Worm (Caenorhabditis elegans) whole organism, late embryonic: ENCODE results near the gene M04D8.7.

Experiments
- C38D4.7 ChIP-seq: fragments of 200-800 bp; sonication (Bioruptor generic); optimal IDR thresholded peaks from 2 replicates; lab custom pipeline; 2018; ENCODE audit warnings: mild to moderate bottlenecking, missing genetic modification characterization, moderate library complexity, missing compliant biosample characterization
- F13H6.1 ChIP-seq: sonication (generic microtip); optimal IDR thresholded peaks from 2 replicates; lab custom pipeline; 2016; ENCODE audit warnings: missing genetic modification characterization, missing compliant biosample characterization
- K09A11.1 ChIP-seq: sonication (generic microtip); optimal IDR thresholded peaks from 2 replicates; lab custom pipeline; 2017; ENCODE audit warnings: antibody characterized with exemption, mild to moderate bottlenecking, missing genetic modification characterization, missing compliant biosample characterization; ENCODE audit not compliant: insufficient read depth
- T23F11.4 ChIP-seq: fragments of 200-800 bp; sonication (Bioruptor generic); optimal IDR thresholded peaks from 2 replicates; lab custom pipeline; 2018; ENCODE audit warnings: mild to moderate bottlenecking, missing genetic modification characterization, missing compliant biosample characterization
- ahr-1 ChIP-seq: sonication (generic microtip); optimal IDR thresholded peaks from 2 replicates; lab custom pipeline; 2016; ENCODE audit warnings: missing genetic modification characterization, missing compliant biosample characterization
- ceh-18 ChIP-seq: sonication (generic microtip); optimal IDR thresholded peaks from 2 replicates; lab custom pipeline; 2016; ENCODE audit warnings: missing genetic modification characterization, missing compliant biosample characterization
- ceh-19 ChIP-seq: fragments of 200-800 bp; sonication (Bioruptor generic); optimal IDR thresholded peaks from 2 replicates; lab custom pipeline; 2018; ENCODE audit warnings: mild to moderate bottlenecking, missing genetic modification characterization, missing compliant biosample characterization
- ceh-22 ChIP-seq: sonication (generic microtip); optimal IDR thresholded peaks from 2 replicates; lab custom pipeline; 2017; ENCODE audit warnings: missing biosample characterization, missing genetic modification characterization
- ceh-31 ChIP-seq: sonication (generic microtip); optimal IDR thresholded peaks from 2 replicates; lab custom pipeline; 2016; ENCODE audit warnings: missing genetic modification characterization, missing compliant biosample characterization
- ceh-34 ChIP-seq: sonication (generic microtip); optimal IDR thresholded peaks from 2 replicates; lab custom pipeline; 2016; ENCODE audit warnings: mild to moderate bottlenecking, missing genetic modification characterization, missing compliant biosample characterization
- ceh-45 ChIP-seq: fragments of 200-800 bp; sonication (Bioruptor generic); IDR thresholded peaks from 2 replicates; pipeline ENCODE4 v1.3.6; 2022; ENCODE audit warnings: missing genetic modification reagents, missing genetic modification characterization, missing compliant biosample characterization
- ceh-48 ChIP-seq: sonication (generic microtip); optimal IDR thresholded peaks from 2 replicates; lab custom pipeline; 2016; ENCODE audit warnings: missing genetic modification characterization, inconsistent platforms, missing compliant biosample characterization
- ceh-6 ChIP-seq: fragments of 200-800 bp; sonication (Bioruptor generic); optimal IDR thresholded peaks from 2 replicates; lab custom pipeline; 2018; ENCODE audit warnings: mild to moderate bottlenecking, missing genetic modification characterization, missing compliant biosample characterization
- ceh-9 ChIP-seq: sonication (generic microtip); optimal IDR thresholded peaks from 2 replicates; lab custom pipeline; 2016; ENCODE audit warnings: mild to moderate bottlenecking, missing genetic modification characterization, inconsistent platforms, missing compliant biosample characterization
- che-1 ChIP-seq: sonication (generic microtip); optimal IDR thresholded peaks from 2 replicates; lab custom pipeline; 2016; ENCODE audit warnings: mild to moderate bottlenecking, missing genetic modification characterization, missing compliant biosample characterization
- dmd-4 ChIP-seq: sonication (generic microtip); optimal IDR thresholded peaks from 2 replicates; lab custom pipeline; 2016; ENCODE audit warnings: borderline replicate concordance, missing genetic modification characterization, missing compliant biosample characterization
- elt-2 ChIP-seq: sonication (generic microtip); optimal IDR thresholded peaks from 2 replicates; lab custom pipeline; 2016; ENCODE audit warnings: missing genetic modification reagents, missing genetic modification characterization, missing compliant biosample characterization
- elt-4 ChIP-seq: sonication (generic microtip); optimal IDR thresholded peaks from 2 replicates; lab custom pipeline; 2016; ENCODE audit warnings: missing genetic modification characterization, missing compliant biosample characterization
- ets-4 ChIP-seq: sonication (generic microtip); optimal IDR thresholded peaks from 2 replicates; lab custom pipeline; 2016; ENCODE audit warnings: missing genetic modification characterization, missing compliant biosample characterization
- eyg-1 ChIP-seq: sonication (generic microtip); optimal IDR thresholded peaks from 2 replicates; lab custom pipeline; 2016; ENCODE audit warnings: missing genotype, missing genetic modification characterization, missing compliant biosample characterization
- fkh-10 ChIP-seq: fragments of 150-350 bp; optimal IDR thresholded peaks from 2 replicates; lab custom pipeline; 2014; ENCODE audit warnings: missing biosample characterization, missing genetic modification reagents, missing genetic modification characterization
- gmeb-2 ChIP-seq: sonication (generic microtip); optimal IDR thresholded peaks from 2 replicates; lab custom pipeline; 2016; ENCODE audit warnings: missing genetic modification characterization, inconsistent platforms, missing compliant biosample characterization
- hlh-13 ChIP-seq: fragments of 200-800 bp; sonication (Bioruptor generic); optimal IDR thresholded peaks from 2 replicates; lab custom pipeline; 2018; ENCODE audit warnings: mild to moderate bottlenecking, missing genetic modification characterization, missing compliant biosample characterization
- hlh-6 ChIP-seq: sonication (generic microtip); optimal IDR thresholded peaks from 2 replicates; lab custom pipeline; 2016; ENCODE audit warnings: missing genotype, missing genetic modification characterization, missing compliant biosample characterization
- hlh-8 ChIP-seq: sonication (generic microtip); optimal IDR thresholded peaks from 2 replicates; lab custom pipeline; 2016; ENCODE audit warnings: missing genotype, missing genetic modification characterization, missing compliant biosample characterization
- nhr-11 ChIP-seq: fragments of 150-350 bp; optimal IDR thresholded peaks from 2 replicates; lab custom pipeline; 2014; ENCODE audit warnings: missing biosample characterization, missing genetic modification characterization
- npax-4 ChIP-seq: sonication (generic microtip); optimal IDR thresholded peaks from 2 replicates; lab custom pipeline; 2016; ENCODE audit warnings: missing genetic modification characterization, missing compliant biosample characterization
- pax-1 ChIP-seq: fragments of 150-350 bp; optimal IDR thresholded peaks from 2 replicates; lab custom pipeline; 2014; ENCODE audit warnings: missing biosample characterization, missing genetic modification characterization
- pha-2 ChIP-seq: sonication (generic microtip); optimal IDR thresholded peaks from 2 replicates; lab custom pipeline; 2017; ENCODE audit warnings: mild to moderate bottlenecking, missing genetic modification characterization, missing compliant biosample characterization
- pqm-1 ChIP-seq: sonication (generic microtip); optimal IDR thresholded peaks from 2 replicates; lab custom pipeline; 2016; ENCODE audit warnings: missing genetic modification characterization, missing compliant biosample characterization
- pros-1 ChIP-seq: fragments of 150-350 bp; optimal IDR thresholded peaks from 2 replicates; lab custom pipeline; 2014; ENCODE audit warnings: missing biosample characterization, missing genetic modification reagents, missing genetic modification characterization
- rnt-1 ChIP-seq: sonication (generic microtip); optimal IDR thresholded peaks from 2 replicates; lab custom pipeline; 2016; ENCODE audit warnings: missing genetic modification characterization, missing compliant biosample characterization
- sdc-2 ChIP-seq: sonication (generic microtip); optimal IDR thresholded peaks from 2 replicates; lab custom pipeline; 2016; ENCODE audit warnings: missing genotype, missing genetic modification characterization, missing compliant biosample characterization
- sox-4 ChIP-seq: sonication (generic microtip); optimal IDR thresholded peaks from 2 replicates; lab custom pipeline; 2017; ENCODE audit warnings: mild to moderate bottlenecking, missing genetic modification characterization, inconsistent platforms, missing compliant biosample characterization
- tbx-2 ChIP-seq: sonication (generic microtip); optimal IDR thresholded peaks from 2 replicates; lab custom pipeline; 2016; ENCODE audit warnings: missing genetic modification characterization, missing compliant biosample characterization
- tbx-7 ChIP-seq: sonication (generic microtip); optimal IDR thresholded peaks from 2 replicates; lab custom pipeline; 2016; ENCODE audit warnings: missing genotype, missing genetic modification characterization, missing compliant biosample characterization
- ttx-3 ChIP-seq: sonication (generic microtip); optimal IDR thresholded peaks from 2 replicates; lab custom pipeline; 2016; ENCODE audit warnings: missing genetic modification reagents, missing genetic modification characterization, missing compliant biosample characterization
- unc-42 ChIP-seq: sonication (generic microtip); optimal IDR thresholded peaks from 2 replicates; lab custom pipeline; 2016; ENCODE audit warnings: missing genotype, missing genetic modification characterization, missing compliant biosample characterization
- unc-55 ChIP-seq: sonication (generic microtip); optimal IDR thresholded peaks from 2 replicates; lab custom pipeline; 2017; ENCODE audit warnings: missing biosample characterization, missing genetic modification reagents, missing genetic modification characterization

M04D8.7 gene

ce11 chrIII:10016413-10017051 is 20.7 kb upstream of the M04D8.7 start, which contains the start of gene rgs-1 (continued):
- TF ChIP-seq ceh-18 (tag; lab: Kevin White, UChicago) (peak; percentile 34), ceh-31 (tag; lab: Kevin White, UChicago) (peak; percentile 71), ttx-3 (tag; lab: Kevin White, UChicago) (no peak), ceh-6 (GFP tag; lab: Kevin White, UChicago) (no peak), pax-1 (tag; lab: Kevin White, UChicago) (no peak), T23F11.4 (GFP tag; lab: Kevin White, UChicago) (no peak), elt-2 (tag; lab: Kevin White, UChicago) (no peak), F13H6.1 (tag; lab: Kevin White, UChicago) (no peak), ceh-22 (no peak), ceh-19 (no peak), eyg-1 (tag; lab: Kevin White, UChicago) (no peak), unc-42 (tag; lab: Kevin White, UChicago) (peak; percentile 69), ets-4 (no peak), ahr-1 (no peak), pqm-1 (tag; lab: Kevin White, UChicago) (no peak), sdc-2 (tag; lab: Kevin White, UChicago) (no peak), fkh-10 (GFP tag; lab: Kevin White, UChicago) (no peak), gmeb-2 (no peak), pros-1 (tag; lab: Kevin White, UChicago) (no peak), rnt-1 (tag; lab: Kevin White, UChicago) (no peak), che-1 (tag; lab: Kevin White, UChicago) (no peak), hlh-6 (tag; lab: Kevin White, UChicago) (peak; percentile 8), hlh-13 (no peak), hlh-8 (tag; lab: Kevin White, UChicago) (no peak), sox-4 (tag; lab: Kevin White, UChicago) (no peak), npax-4 (tag; lab: Kevin White, UChicago) (no peak), ceh-48 (tag; lab: Kevin White, UChicago) (peak; percentile 34), K09A11.1 (tag; lab: Kevin White, UChicago) (no peak), C38D4.7 (GFP tag; lab: Kevin White, UChicago) (no peak), elt-4 (tag; lab: Kevin White, UChicago) (no peak), unc-55 (GFP tag; lab: Kevin White, UChicago) (no peak), ceh-34 (peak; percentile 25), tbx-2 (tag; lab: Kevin White, UChicago) (peak; percentile 58)
- TF ChIP-seq, all 69 proteins: peak for 16

ce11 chrIII:10018007-10018406 is 19.2 kb upstream of the M04D8.7 start:
- TF ChIP-seq pha-2 (tag; lab: Kevin White, UChicago): no peak
- TF ChIP-seq dmd-4 (tag; lab: Kevin White, UChicago): no peak
- TF ChIP-seq unc-42 (tag; lab: Kevin White, UChicago): peak; percentile 92
- TF ChIP-seq tbx-7 (tag; lab: Kevin White, UChicago): no peak
- no peak for TF ChIP-seq C38D4.7 (GFP tag; lab: Kevin White, UChicago)
- TF ChIP-seq ceh-22: no peak
- TF ChIP-seq ceh-45 (GFP tag; lab: Robert Waterston, UW): no peak
- TF ChIP-seq ceh-9 (tag; lab: Kevin White, UChicago): no peak
- TF ChIP-seq, all 69 proteins: peak for 1

- no peak for TF ChIP-seq nhr-11
Measured at ce11 chrIII:10023452-10023851, 13.8 kb upstream of the M04D8.7 start, which contains the start of gene ins-21. Gene ins-21 (plus strand): TSS chrIII:10023752.
